Worm (Caenorhabditis elegans): Measurements from ENCODE around the gene sdz-1.

Gene sdz-1

DNA sequence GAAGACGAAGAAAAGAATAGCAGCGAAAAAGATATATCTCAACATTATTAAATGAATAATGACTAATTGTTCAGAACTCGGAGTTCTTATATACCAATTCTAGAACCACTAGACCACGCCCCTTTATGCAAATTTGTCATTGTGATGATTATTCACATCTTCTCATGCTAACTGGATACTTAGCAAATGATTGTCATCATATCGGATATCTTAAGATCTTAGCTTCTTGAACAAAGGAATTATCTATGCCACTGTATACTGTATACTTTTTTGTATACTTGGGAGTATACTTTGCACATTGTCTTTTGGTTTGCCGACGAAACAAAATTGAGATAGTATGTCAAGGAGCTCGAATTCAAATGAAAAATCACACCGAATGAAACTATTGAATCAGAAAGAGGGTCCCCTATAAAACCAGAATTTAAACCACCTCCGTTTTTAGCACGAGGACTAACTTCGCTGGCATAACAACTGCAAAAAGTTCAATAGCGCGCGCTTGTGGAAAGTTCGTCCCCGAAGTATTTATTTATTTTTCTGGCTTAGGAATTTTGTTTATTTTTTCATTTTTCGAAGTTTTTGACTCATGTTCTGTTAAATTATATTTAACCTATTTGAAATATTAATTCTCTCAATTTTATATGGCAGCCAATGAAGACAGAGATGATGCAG is at the start of gene sdz-1, which contains the start of gene vps-33.1:
Gene sdz-1 (minus strand): TSS at position 51 of the 669 bp plus-strand sequence.
Gene vps-33.1 (plus strand): TSS at position 639 of the 669 bp plus-strand sequence.
- TF ChIP-seq unc-62 (GFP tag; optimal IDR thresholded peaks at IDR 0.05) = no peak

DNA sequence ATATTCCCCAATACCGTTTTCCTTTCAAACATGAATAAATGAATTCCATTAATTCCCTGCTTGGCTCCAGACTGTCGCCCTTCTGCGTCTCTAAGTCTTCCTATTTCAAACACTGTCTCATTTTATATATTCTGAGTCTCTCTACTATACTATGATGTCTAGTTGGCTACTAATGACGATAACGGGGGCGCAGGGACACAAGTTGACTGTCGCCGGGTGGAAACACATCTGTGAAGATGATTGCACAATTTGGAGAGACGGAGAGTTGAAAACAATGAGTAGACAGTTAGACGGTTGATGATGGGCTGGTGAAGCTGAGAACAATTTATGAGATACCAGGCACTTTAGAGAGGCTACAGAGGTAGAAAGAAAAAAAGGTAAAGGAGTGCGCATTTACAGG is 49.3 kb upstream of the sdz-1 start, which contains the start of gene sma-2:
Gene sma-2 (plus strand): TSS at position 194 of the 400 bp plus-strand sequence.
- no peak for TF ChIP-seq unc-62 (GFP tag; optimal IDR thresholded peaks at IDR 0.05)

DNA sequence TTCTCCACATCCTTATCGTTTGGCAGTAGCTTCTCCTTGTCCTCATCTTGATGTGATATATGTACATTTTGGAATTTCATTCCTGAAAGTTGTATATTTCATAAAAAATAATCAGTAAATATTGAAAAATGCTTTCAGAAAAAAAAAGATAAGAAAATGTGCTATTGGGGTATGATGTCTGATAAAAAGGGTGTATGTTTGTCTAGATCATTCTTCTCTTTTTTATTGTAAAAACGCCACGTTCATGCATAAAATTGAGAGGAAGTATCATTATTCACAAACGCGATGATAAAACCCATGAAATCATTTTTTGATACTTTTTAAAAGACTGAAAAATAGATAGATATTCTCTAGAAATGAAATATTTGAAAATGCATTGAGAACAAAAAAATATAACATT is 48.5 kb upstream of the sdz-1 start:
- TF ChIP-seq unc-62 (GFP tag; optimal IDR thresholded peaks at IDR 0.05) = no peak

DNA sequence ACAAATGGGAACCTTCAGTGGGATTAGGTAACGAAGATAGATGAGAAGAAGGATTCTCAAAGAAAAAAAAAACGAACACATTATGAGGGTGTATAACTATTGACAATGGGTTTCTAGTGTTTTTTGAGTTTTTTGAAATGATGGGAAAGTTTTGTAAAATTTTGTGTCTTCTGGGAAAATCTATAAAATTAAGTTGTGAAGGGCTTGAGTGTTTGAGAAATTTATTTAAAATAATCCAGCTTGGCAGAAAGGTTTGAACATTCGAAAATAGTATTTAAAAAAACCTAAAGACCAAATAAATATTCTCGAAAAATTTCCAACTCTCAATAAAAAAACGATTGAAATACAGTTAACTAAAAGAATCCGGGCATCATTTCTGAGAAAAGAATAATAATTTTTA is 45.1 kb upstream of the sdz-1 start:
- no peak for TF ChIP-seq unc-62 (GFP tag; optimal IDR thresholded peaks at IDR 0.05)

DNA sequence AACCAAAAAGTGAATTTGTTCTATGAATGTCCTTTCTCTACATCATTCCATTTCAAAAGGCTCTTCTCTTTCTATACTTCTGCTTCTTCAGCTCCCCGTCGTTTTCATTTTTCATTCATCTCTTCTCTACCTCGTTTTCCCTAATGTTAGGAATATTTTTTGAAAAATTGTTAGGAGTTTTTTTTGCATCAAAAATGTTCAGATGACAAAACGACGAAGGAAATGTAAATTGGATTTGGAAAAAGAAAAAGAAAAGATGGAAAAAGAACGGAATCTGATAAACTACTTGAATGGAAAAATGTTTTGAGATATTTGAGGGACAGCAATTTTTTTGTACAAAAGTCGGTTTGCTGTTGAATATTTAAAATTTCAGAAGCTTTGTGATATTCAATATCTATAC is 44.6 kb upstream of the sdz-1 start:
- no peak for TF ChIP-seq unc-62 (GFP tag; optimal IDR thresholded peaks at IDR 0.05)

DNA sequence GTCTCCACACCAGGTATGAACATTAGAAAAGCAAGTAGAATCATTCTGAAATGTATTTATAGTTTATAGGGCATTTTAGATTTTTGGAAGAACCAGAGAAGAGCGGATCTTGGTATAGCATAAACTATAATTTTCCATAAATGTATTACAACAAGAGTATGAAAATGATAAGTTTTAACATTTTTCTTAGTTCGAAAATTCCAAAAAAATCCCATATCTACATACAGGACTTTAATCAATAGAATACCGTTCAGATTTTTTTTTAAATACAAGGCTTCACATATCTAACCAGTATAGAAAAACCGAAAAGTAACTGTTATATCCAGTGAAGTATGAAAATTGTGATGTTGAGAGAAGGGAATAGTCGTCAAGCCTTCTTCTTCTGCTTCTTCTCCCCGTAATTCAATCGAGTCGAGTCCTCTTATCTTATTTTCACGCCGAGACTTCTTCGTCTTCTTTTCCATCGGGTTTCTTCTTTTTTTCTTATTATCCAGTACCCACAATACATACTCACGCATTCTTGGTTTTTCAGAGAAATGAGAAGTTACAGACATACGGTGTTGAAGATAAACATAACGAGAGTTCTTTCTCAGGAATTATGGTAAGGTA is 43.8 kb upstream of the sdz-1 start, which contains the start of gene ZK370.6:
Gene ZK370.6 (minus strand): TSS at position 51 of the 609 bp plus-strand sequence.
- TF ChIP-seq unc-62 (GFP tag; optimal IDR thresholded peaks at IDR 0.05) = no peak

DNA sequence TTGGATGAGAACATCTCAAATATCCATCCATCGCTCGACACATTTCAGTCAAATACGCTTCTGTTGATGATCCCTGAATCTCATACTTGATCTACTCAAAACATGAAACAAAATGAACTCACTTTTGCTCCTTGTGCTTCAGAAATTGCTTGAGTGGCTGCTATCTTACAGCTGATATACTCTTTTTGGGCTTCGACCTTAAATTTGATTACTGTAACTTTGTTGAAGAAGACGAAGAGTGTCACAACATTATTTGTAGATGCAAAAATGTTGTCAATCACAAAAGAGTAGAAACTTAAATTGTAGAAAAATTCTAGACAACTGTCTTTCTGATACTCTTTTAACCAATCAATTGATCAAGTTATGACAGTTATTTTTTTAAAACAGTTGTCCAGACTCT is 42.4 kb upstream of the sdz-1 start:
- TF ChIP-seq unc-62 (GFP tag; optimal IDR thresholded peaks at IDR 0.05) = no peak

DNA sequence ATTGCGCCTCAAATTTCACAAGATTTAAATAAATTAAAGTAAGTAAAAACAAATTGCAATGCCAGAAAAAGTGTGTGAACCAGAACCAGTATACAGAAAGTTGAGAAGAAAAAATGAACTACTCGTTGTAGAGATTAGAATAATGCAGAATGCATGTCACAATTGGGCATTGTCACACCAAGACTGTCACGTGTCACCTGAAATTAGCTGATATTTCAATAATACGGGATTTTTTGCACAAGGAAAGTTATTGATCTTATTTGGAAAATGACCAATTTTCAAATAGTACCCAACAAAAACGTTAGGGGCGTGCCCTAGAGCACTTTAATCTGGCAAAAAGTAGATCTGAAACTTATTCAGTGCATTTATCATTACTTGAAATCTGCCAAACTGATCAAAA is 41.8 kb upstream of the sdz-1 start:
- TF ChIP-seq unc-62 (GFP tag; optimal IDR thresholded peaks at IDR 0.05) = no peak

DNA sequence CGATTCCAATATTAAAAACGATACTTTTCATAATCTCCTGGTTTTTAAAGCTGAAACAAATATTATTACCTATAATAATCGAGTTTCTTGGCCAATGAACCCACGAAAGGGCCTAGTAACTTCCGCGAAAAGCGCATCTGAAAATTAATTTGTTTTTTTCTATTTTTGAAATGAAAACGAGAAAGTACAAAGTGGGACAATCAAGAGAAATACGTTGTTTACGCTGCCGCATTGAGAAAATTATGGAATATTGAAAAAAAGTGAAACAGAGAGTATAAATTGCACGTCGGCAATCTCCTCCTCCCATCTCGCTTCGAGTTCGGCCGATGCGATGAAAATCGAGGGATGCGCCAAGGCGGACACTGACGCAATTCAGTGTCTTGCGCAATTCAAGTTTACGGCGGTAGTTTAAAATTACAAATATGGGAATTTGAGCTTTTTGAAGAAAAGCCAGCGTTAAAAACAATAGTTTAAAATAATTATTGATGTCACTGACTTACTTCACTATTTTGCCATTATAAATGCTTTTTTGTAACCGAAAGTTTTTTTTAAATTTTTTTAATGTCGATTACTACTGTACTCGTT is 41.2 kb upstream of the sdz-1 start, which contains the start of gene pdhk-2:
Gene pdhk-2 (minus strand): TSS at position 137 of the 585 bp plus-strand sequence.
- TF ChIP-seq unc-62 (GFP tag; optimal IDR thresholded peaks at IDR 0.05) = no peak

DNA sequence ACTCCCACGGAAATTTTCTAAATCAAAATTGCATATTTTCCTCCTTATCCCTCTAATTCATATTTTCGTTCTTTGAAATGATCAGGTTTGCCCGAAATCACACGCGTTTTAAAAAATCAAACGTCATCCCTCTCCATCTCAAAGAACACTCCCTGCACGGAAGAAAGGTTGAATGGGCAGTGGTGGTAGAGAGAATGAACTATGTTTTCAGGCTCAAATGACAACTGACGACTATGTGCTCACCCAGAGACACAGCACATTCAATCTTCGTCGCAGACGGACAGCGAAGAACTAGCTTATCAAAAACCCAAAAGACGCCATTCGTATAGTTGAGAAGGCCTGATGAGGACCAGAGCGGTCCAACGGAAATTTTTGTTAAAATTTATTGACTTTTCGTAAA is 39.6 kb upstream of the sdz-1 start:
- no peak for TF ChIP-seq unc-62 (GFP tag; optimal IDR thresholded peaks at IDR 0.05)

DNA sequence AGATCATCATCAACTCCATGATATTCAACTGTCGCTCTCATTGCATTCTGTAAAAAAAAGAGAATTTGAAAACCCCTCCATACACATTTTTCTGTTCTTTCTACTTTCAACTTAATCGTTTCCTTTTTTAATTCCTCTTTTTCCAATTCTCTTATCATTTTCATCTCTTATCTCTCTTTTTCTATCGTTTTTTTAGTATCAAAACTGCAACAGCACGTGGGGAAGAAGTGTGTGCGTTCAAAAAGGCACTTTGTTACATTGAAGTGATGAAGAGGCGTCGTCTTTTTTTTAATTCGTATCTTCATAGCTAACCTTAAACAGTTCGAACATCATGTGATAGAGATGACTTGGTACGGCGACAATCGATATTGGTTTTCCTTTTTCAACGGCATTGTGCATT is 39.0 kb upstream of the sdz-1 start:
- no peak for TF ChIP-seq unc-62 (GFP tag; optimal IDR thresholded peaks at IDR 0.05)

DNA sequence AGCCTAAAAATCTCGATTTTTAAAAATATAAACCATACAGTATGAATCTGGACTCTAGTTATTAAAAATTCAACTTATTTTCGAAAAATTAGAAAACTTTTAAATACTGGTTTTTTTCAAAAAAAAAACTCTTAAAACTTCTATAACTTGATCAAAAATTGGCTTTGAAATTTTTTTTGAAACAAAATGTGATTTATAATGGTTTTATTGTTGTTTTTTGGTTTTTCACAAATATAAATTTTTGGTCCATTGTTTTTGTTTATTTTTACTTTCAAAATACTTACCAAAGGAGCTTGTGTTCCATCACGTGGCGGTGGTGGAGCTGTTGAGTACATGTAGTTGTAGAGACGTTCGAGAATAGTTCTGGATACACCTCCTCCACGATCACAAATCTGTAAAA is 38.1 kb upstream of the sdz-1 start:
- no peak for TF ChIP-seq unc-62 (GFP tag; optimal IDR thresholded peaks at IDR 0.05)

DNA sequence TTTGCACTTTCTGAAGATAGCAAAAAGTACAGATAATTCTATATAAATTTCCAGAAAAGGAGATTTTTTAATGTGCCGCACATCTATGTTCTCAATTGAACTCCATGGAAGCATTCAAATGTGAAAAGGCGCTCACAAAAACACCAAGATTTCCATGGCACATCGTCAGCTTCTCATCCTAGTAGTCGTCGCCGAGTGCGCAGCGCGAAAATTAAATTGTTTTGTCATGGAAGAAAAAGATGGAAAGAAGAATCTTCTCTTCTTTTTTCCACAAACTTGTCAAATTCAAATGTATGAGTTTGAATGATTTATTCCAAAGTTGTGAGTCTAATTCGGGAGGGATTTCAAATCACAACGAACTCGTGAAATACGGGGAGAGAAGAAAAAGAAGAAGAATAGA is 37.3 kb upstream of the sdz-1 start:
- TF ChIP-seq unc-62 (GFP tag; optimal IDR thresholded peaks at IDR 0.05) = no peak

DNA sequence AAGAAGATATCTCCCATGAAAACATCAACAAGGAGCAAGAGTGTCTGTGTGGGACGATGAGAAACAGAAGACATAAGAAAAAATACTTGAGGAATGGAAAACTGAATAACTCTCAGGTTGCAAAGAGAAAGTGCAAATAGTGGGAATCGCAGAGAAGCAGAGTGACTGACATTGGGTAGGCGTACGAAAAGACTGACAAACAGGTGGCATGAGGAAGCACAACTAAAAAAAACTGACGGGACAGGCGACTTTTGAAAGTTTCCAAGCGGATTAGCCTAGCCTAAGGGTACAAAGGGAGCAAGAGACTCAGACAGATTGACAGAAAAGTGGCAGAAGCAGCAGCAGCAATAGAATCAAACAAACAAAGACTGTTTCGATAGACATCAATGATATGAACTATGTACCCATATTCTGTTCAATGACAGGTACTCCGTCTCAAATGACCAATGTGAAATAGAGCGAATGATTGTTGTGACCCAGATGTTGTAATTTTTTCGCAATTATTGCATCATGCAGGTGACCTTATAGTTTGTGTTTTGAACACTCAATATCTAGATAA is 34.3 kb upstream of the sdz-1 start:
- TF ChIP-seq unc-62 (GFP tag; optimal IDR thresholded peaks at IDR 0.05) = no peak

DNA sequence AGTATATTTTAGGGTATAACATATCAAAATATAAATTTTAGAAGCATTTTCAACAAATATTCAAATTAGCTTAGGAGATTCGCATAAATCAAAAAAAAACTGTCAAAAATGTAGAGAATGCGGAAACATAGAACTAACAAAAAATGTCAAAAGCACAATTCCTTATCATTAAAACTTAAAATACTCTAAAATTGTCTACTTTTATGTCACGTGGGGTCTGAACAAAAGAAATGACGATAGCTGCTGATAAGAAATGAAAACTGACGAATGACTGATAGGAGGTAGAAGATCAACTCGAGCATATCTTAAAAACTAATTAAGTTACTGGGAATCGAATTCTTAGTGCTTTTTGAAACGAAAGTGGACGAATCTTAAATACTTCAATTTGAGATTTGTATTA is 33.5 kb upstream of the sdz-1 start:
- TF ChIP-seq unc-62 (GFP tag; optimal IDR thresholded peaks at IDR 0.05) = no peak

DNA sequence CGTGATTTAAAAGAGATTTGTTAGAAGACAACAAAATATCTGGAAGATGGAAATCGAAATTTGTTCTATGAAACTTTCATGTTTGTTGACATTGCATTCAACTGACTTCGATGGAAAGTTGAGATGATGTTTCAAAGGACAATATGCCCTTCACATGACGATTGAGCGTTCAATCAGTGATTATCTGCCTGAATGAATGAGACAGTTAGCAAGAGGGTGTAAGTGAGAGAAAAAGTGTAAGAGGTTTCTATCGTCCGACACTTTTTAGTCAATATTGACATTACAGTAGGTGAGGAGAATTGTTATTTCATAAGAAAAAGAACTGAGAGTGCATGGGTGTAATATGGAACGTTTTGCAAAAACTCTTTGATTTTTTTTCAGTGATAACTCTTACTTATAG is 33.1 kb upstream of the sdz-1 start:
- TF ChIP-seq unc-62 (GFP tag; optimal IDR thresholded peaks at IDR 0.05) = no peak

DNA sequence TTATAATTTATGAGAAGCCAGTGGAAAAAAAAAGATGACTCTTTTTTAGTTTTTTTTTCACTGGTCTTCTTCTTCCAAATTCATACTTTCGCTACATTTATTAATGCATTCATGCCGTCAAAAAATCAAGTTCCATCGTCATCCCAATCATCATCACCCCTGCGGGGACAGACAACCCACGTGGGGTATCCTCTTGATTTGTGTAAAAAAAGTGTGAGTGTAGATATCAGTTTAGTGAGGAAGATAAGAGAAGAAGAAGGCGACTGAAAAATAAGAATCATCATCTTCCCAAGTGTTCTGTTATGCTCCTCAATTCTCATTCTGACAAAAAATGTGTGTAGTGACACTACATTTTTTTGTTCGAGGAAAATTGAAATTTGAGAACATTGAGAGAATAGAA is 31.8 kb upstream of the sdz-1 start:
- TF ChIP-seq unc-62 (GFP tag; optimal IDR thresholded peaks at IDR 0.05) = no peak
